Fruit fly (Drosophila melanogaster): Measurements from ENCODE around the gene Jhbp4.

Gene Jhbp4

dm6 chr3R:16050621-16051328 lies 7.5 kb downstream of the Jhbp4 start, which contains the start of gene msps:
TSS of gene msps (plus strand) at chr3R:16050801.
- TF ChIP-seq CTCF (optimal IDR thresholded peaks at IDR 0.05): peak; percentile 2 to 22
- TF ChIP-seq CG8478 (optimal IDR thresholded peaks at IDR 0.05): no peak

dm6 chr3R:16051329-16051679 lies 8.0 kb downstream of the Jhbp4 start:
- TF ChIP-seq CTCF (optimal IDR thresholded peaks at IDR 0.05): no peak
- no peak for TF ChIP-seq CG8478 (optimal IDR thresholded peaks at IDR 0.05)

dm6 chr3R:16067494-16067893 lies 24.2 kb downstream of the Jhbp4 start, which contains the start of gene CG10185:
TSS of gene CG10185 (minus strand) at chr3R:16067594.
- TF ChIP-seq CG8478 (optimal IDR thresholded peaks at IDR 0.05): no peak
- no peak for TF ChIP-seq CTCF (optimal IDR thresholded peaks at IDR 0.05)

- TF ChIP-seq CG8478 (optimal IDR thresholded peaks at IDR 0.05) (no peak), CTCF (optimal IDR thresholded peaks at IDR 0.05) (no peak)
Measured at dm6 chr3R:16069266-16069665, 26.0 kb downstream of the Jhbp4 start.

- TF ChIP-seq CTCF (optimal IDR thresholded peaks at IDR 0.05) (no peak), CG8478 (optimal IDR thresholded peaks at IDR 0.05) (no peak)
Measured at dm6 chr3R:16071689-16072580, 28.6 kb downstream of the Jhbp4 start.

dm6 chr3R:16072581-16072908 lies 29.2 kb downstream of the Jhbp4 start:
- TF ChIP-seq CG8478 (optimal IDR thresholded peaks at IDR 0.05) (no peak), CTCF (optimal IDR thresholded peaks at IDR 0.05) (no peak)

dm6 chr3R:16074122-16074521 lies 30.8 kb downstream of the Jhbp4 start:
- TF ChIP-seq CTCF (optimal IDR thresholded peaks at IDR 0.05) (no peak), CG8478 (optimal IDR thresholded peaks at IDR 0.05) (no peak)

- no peak for TF ChIP-seq CTCF (optimal IDR thresholded peaks at IDR 0.05)
- no peak for TF ChIP-seq CG8478 (optimal IDR thresholded peaks at IDR 0.05)
Measured at dm6 chr3R:16078247-16078646, 34.9 kb downstream of the Jhbp4 start.

- TF ChIP-seq CTCF (optimal IDR thresholded peaks at IDR 0.05) (no peak), CG8478 (optimal IDR thresholded peaks at IDR 0.05) (no peak)
Measured at dm6 chr3R:16080942-16081589, 37.8 kb downstream of the Jhbp4 start, which contains the start of gene CG32855. TSS of gene CG32855 (minus strand) at chr3R:16080992.

- TF ChIP-seq CTCF (optimal IDR thresholded peaks at IDR 0.05) (no peak), CG8478 (optimal IDR thresholded peaks at IDR 0.05) (no peak)
Measured at dm6 chr3R:16082384-16082783, 39.1 kb downstream of the Jhbp4 start.

- TF ChIP-seq CTCF (optimal IDR thresholded peaks at IDR 0.05): no peak
- no peak for TF ChIP-seq CG8478 (optimal IDR thresholded peaks at IDR 0.05)
Measured at dm6 chr3R:16083578-16083977, 40.3 kb downstream of the Jhbp4 start, which contains the start of gene sxe2. TSS of gene sxe2 (plus strand) at chr3R:16083878.

- TF ChIP-seq CG8478 (optimal IDR thresholded peaks at IDR 0.05) (no peak), CTCF (optimal IDR thresholded peaks at IDR 0.05) (no peak)
Measured at dm6 chr3R:16091910-16092627, 48.8 kb downstream of the Jhbp4 start.

dm6 chr3R:16094011-16094729 lies 50.9 kb downstream of the Jhbp4 start:
- no peak for TF ChIP-seq CG8478 (optimal IDR thresholded peaks at IDR 0.05)
- TF ChIP-seq CTCF (optimal IDR thresholded peaks at IDR 0.05): no peak
